Worm (Caenorhabditis elegans): Measurements from ENCODE around the gene F55G11.2.

F55G11.2 gene

DNA sequence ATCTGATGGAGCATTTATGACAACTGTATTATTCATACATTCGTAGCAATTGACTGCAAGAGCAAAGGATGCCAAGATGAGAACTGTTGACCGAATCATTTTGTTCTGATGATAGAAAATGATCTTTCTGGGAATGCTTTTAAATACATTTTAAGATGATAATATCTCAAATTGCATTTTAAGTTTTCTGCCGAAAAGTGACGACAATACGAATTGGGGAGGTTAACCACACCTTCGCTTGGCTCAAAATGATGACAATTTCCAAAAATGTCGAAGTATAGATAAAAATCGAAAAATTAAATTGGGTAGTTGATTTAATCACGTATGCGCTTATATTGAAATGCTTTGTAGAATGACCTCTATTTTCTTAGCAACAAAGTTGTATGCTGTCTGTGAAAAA, 27.8 kb downstream of the F55G11.2 start, which contains the start of gene dod-24:
Gene dod-24, minus strand, starts transcription at position 101 of the 400 bp plus-strand sequence.
- TF ChIP-seq tra-4 (tag; optimal IDR thresholded peaks at IDR 0.05) (no peak), sea-1 (GFP tag; conservative IDR thresholded peaks at IDR 0.05) (no peak), scrt-1 (GFP tag; IDR thresholded peaks at IDR 0.05) (no peak), hmbx-1 (tag; optimal IDR thresholded peaks at IDR 0.05) (no peak), ets-7 (tag; optimal IDR thresholded peaks at IDR 0.05) (no peak), tbx-11 (GFP tag; IDR thresholded peaks at IDR 0.05) (no peak), B0310.2 (tag; optimal IDR thresholded peaks at IDR 0.05) (no peak), tbx-37 (GFP tag; conservative IDR thresholded peaks at IDR 0.05) (no peak), ceh-13 (GFP tag; optimal IDR thresholded peaks at IDR 0.05) (no peak), pes-1 (GFP tag; IDR thresholded peaks at IDR 0.05) (no peak), hmg-4 (GFP tag; optimal IDR thresholded peaks at IDR 0.05) (no peak), aly-1 (tag; optimal IDR thresholded peaks at IDR 0.05) (no peak), ceh-36 (tag; optimal IDR thresholded peaks at IDR 0.05) (no peak)

DNA sequence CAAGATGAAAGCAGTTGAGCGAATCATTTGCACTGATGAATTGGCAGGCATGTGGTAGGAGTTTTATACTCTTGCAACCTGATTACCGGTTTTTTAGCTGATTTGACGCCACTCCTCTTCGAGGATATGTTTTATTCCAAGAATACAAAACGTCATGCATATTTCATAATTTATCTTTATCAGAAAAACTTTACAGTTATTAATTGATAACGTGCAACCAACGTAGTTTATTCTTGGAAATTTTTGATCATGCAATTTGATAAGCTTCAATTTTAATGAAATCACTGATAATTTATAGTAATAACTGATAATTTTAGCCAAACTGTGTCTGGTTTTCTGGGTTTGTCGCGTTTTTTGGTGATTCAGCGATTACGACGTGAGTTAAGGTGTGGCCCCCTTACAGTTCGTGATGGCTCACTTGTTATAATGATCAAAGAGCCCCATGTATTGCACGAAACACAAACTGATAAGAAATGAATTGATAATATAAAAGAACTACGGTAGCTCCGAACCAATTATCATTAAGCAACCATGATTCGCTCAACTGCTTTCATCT, 32.8 kb downstream of the F55G11.2 start, which contains the start of the genes cld-1 and dod-21:
Gene cld-1, minus strand, starts transcription at position 51 of the 556 bp plus-strand sequence.
Gene dod-21, plus strand, starts transcription at position 518 of the 556 bp plus-strand sequence.
- no peak for TF ChIP-seq flt-1 (GFP tag; IDR thresholded peaks at IDR 0.05)
- no peak for TF ChIP-seq ceh-13 (GFP tag; optimal IDR thresholded peaks at IDR 0.05)
- no peak for TF ChIP-seq sea-1 (GFP tag; conservative IDR thresholded peaks at IDR 0.05)
- no peak for TF ChIP-seq hmbx-1 (tag; optimal IDR thresholded peaks at IDR 0.05)
- no peak for TF ChIP-seq aly-1 (tag; optimal IDR thresholded peaks at IDR 0.05)
- no peak for TF ChIP-seq tra-4 (tag; optimal IDR thresholded peaks at IDR 0.05)
- no peak for TF ChIP-seq F13C5.2 (tag; optimal IDR thresholded peaks at IDR 0.05)
- no peak for TF ChIP-seq B0310.2 (tag; optimal IDR thresholded peaks at IDR 0.05)
- TF ChIP-seq scrt-1 (GFP tag; IDR thresholded peaks at IDR 0.05) = no peak
- no peak for TF ChIP-seq tbx-37 (GFP tag; conservative IDR thresholded peaks at IDR 0.05)
- TF ChIP-seq tbx-11 (GFP tag; IDR thresholded peaks at IDR 0.05) = no peak
- TF ChIP-seq ets-7 (tag; optimal IDR thresholded peaks at IDR 0.05) = no peak
- TF ChIP-seq hnd-1 (tag; optimal IDR thresholded peaks at IDR 0.05) = no peak

DNA sequence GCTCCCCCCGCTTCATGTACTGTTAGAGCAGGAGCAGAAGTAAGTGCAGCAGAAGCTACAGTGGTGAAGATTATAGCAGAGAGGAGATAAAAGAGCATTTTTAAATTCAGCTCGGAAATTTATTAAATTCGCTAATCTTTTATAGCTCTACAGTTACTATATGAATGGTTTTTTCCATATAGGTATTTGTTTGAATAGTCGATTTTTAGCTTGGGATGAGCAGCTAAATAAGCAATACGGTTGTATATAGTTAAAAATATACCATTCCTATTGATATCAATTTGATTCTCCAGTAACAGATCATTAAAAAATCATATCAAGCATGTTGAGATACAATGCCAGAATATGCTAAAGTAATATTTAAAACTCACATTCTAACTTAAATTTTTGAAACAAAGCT, 42.5 kb downstream of the F55G11.2 start, which contains the start of gene srlf-5:
Gene srlf-5, minus strand, starts transcription at position 101 of the 400 bp plus-strand sequence.
- TF ChIP-seq aly-1 (tag; optimal IDR thresholded peaks at IDR 0.05) (no peak), tra-4 (tag; optimal IDR thresholded peaks at IDR 0.05) (no peak), pes-1 (GFP tag; IDR thresholded peaks at IDR 0.05) (no peak), hmg-4 (GFP tag; optimal IDR thresholded peaks at IDR 0.05) (no peak), ceh-13 (GFP tag; optimal IDR thresholded peaks at IDR 0.05) (no peak), B0310.2 (tag; optimal IDR thresholded peaks at IDR 0.05) (no peak), flt-1 (GFP tag; IDR thresholded peaks at IDR 0.05) (no peak), F13C5.2 (tag; optimal IDR thresholded peaks at IDR 0.05) (no peak), sea-1 (GFP tag; conservative IDR thresholded peaks at IDR 0.05) (no peak), tbx-11 (GFP tag; IDR thresholded peaks at IDR 0.05) (no peak), ceh-36 (tag; optimal IDR thresholded peaks at IDR 0.05) (no peak), ets-7 (tag; optimal IDR thresholded peaks at IDR 0.05) (no peak)

DNA sequence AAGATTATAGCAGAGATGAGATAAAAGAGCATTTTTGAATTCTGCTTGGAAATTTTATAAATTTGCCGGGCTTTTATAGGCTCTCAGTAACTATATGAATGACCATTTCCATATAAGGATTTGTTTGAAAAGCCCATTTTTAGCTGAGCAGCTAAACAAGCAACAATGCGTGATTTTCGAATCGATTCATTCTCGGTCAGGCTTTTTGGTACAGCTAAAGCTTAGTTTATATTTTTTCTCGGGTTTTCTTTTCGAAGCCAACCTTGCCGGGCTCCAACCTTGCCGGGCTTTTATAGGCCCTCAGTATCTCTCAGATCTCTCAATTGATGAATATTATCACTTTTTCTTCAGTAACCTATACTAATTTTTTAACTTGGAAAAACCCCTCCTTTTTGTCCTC, 44.8 kb downstream of the F55G11.2 start, which contains the start of gene srlf-4:
Gene srlf-4, minus strand, starts transcription at position 101 of the 400 bp plus-strand sequence.
- no peak for TF ChIP-seq tbx-11 (GFP tag; IDR thresholded peaks at IDR 0.05)
- no peak for TF ChIP-seq hmbx-1 (tag; optimal IDR thresholded peaks at IDR 0.05)
- TF ChIP-seq ama-1 (optimal IDR thresholded peaks at IDR 0.05) = no peak
- no peak for TF ChIP-seq pes-1 (GFP tag; IDR thresholded peaks at IDR 0.05)
- no peak for TF ChIP-seq ets-7 (tag; optimal IDR thresholded peaks at IDR 0.05)
- no peak for TF ChIP-seq flt-1 (GFP tag; IDR thresholded peaks at IDR 0.05)
- TF ChIP-seq tbx-37 (GFP tag; conservative IDR thresholded peaks at IDR 0.05) = no peak
- TF ChIP-seq scrt-1 (GFP tag; IDR thresholded peaks at IDR 0.05) = no peak
- TF ChIP-seq hnd-1 (tag; optimal IDR thresholded peaks at IDR 0.05) = no peak
- TF ChIP-seq hmg-4 (GFP tag; optimal IDR thresholded peaks at IDR 0.05) = no peak
- TF ChIP-seq ceh-36 (tag; optimal IDR thresholded peaks at IDR 0.05) = no peak
- no peak for TF ChIP-seq aly-1 (tag; optimal IDR thresholded peaks at IDR 0.05)
- TF ChIP-seq tra-4 (tag; optimal IDR thresholded peaks at IDR 0.05) = no peak
- no peak for TF ChIP-seq sea-1 (GFP tag; conservative IDR thresholded peaks at IDR 0.05)
- TF ChIP-seq B0310.2 (tag; optimal IDR thresholded peaks at IDR 0.05) = no peak
- TF ChIP-seq ceh-13 (GFP tag; optimal IDR thresholded peaks at IDR 0.05) = no peak
- no peak for TF ChIP-seq F13C5.2 (tag; optimal IDR thresholded peaks at IDR 0.05)

DNA sequence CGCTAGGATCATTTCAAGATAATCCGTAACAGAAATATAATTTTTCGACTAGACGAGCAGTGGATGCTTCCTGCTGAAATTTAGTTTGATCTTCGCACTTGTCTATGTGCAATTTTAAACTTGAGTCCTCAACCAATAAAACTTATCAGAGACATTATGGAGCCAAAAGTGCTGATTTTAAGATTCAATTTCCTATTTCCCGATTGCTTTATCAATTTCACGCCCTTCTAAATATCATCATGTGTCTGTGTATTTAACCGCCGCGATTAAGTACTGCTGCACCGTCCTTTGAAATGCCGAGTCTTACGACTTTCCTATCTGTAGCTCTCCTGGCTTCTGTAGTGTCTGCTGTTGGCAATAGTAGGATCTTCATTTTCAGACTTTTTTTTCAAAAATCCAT, 48.1 kb downstream of the F55G11.2 start, which contains the start of gene C32H11.4:
Gene C32H11.4, plus strand, starts transcription at position 238 of the 400 bp plus-strand sequence.
- TF ChIP-seq ceh-36 (tag; optimal IDR thresholded peaks at IDR 0.05) (no peak), tbx-11 (GFP tag; IDR thresholded peaks at IDR 0.05) (no peak), tra-4 (tag; optimal IDR thresholded peaks at IDR 0.05) (no peak)

DNA sequence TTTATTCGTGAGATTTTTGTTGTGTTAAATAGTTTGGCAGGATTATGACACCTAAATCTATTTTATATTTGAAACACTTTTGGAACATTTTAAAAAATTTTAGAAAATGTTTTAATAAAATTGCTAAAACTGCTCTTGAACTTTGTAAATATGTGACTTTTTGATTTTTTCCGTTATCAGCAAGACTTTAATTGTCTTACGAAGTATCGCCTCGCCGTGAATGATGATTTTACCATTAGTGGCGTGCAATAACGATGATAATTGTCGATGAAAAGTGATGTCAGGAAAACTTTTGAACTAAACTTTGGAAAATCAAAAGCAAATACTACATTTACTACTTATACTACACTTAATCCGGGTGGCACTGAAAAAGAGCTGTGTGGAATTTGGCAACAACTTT, 48.5 kb downstream of the F55G11.2 start:
- TF ChIP-seq aly-1 (tag; optimal IDR thresholded peaks at IDR 0.05) (no peak), hmg-4 (GFP tag; optimal IDR thresholded peaks at IDR 0.05) (no peak), scrt-1 (GFP tag; IDR thresholded peaks at IDR 0.05) (no peak)

DNA sequence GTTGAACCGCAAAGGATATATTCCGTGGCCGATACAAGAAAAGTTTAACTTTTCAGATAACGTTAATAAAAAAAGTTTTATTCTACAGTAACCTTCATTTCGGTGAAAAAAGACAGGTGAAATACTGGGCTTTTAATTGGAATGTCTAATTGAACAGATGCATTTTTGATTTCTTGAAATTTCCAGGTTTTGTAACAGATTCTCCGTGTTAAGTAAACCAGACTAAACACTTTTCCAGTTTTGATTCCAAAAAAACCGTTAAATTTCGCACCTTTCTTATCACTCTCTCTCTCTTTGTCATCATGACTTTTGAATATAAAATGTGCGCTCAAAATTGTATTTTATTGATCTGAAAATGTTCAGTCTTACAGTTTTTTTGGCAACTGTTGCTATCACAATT, 50.8 kb downstream of the F55G11.2 start, which contains the start of gene C32H11.3:
Gene C32H11.3, plus strand, starts transcription at position 301 of the 400 bp plus-strand sequence.
- TF ChIP-seq tbx-11 (GFP tag; IDR thresholded peaks at IDR 0.05) (no peak), F13C5.2 (tag; optimal IDR thresholded peaks at IDR 0.05) (no peak), sea-1 (GFP tag; conservative IDR thresholded peaks at IDR 0.05) (no peak), tra-4 (tag; optimal IDR thresholded peaks at IDR 0.05) (no peak), aly-1 (tag; optimal IDR thresholded peaks at IDR 0.05) (no peak), B0310.2 (tag; optimal IDR thresholded peaks at IDR 0.05) (no peak), ama-1 (optimal IDR thresholded peaks at IDR 0.05) (no peak), tbx-37 (GFP tag; conservative IDR thresholded peaks at IDR 0.05) (no peak), ceh-13 (GFP tag; optimal IDR thresholded peaks at IDR 0.05) (no peak), ets-7 (tag; optimal IDR thresholded peaks at IDR 0.05) (no peak)

Data from whole organism, early embryonic.